Fruit fly (Drosophila melanogaster) whole organism, embryonic: Measurements from ENCODE around the gene CG42819.
A peak's percentile ranks its signal among the peaks of the same experiment; 100 is the strongest.

Experiments used
- Abd-B ChIP-seq: fragments of 200-800 bp; sonication (Bioruptor generic); optimal IDR thresholded peaks from 2 replicates; lab custom pipeline; 2018; ENCODE audit warnings: missing biosample characterization, mild to moderate bottlenecking, missing genetic modification characterization, moderate library complexity
- BEAF-32 ChIP-seq: fragments of 200-800 bp; sonication (Bioruptor generic); optimal IDR thresholded peaks from 3 replicates; lab custom pipeline; 2017; ENCODE audit warnings: missing biosample characterization, missing genetic modification characterization, mild to moderate bottlenecking, moderate library complexity, missing genetic modification reagents
- CG13123 ChIP-seq: fragments of 200-800 bp; sonication (Bioruptor generic); optimal IDR thresholded peaks from 2 replicates; lab custom pipeline; 2016; ENCODE audit warnings: missing biosample characterization, missing genetic modification characterization
- CG15011 ChIP-seq: fragments of 200-800 bp; sonication (Bioruptor generic); optimal IDR thresholded peaks from 3 replicates; lab custom pipeline; 2018; ENCODE audit warnings: missing biosample characterization, mild to moderate bottlenecking, missing genetic modification characterization
- CG17328 ChIP-seq: fragments of 200-800 bp; sonication (Bioruptor generic); IDR thresholded peaks from 2 replicates; pipeline ENCODE4 v1.3.6; 2022; ENCODE audit warnings: missing biosample characterization, missing genetic modification characterization
- CG1792 ChIP-seq: fragments of 200-800 bp; sonication (Bioruptor generic); optimal IDR thresholded peaks from 2 replicates; lab custom pipeline; 2016; ENCODE audit warnings: missing biosample characterization, missing genetic modification characterization
- CG1832 ChIP-seq: fragments of 200-800 bp; sonication (Bioruptor generic); optimal IDR thresholded peaks from 2 replicates; lab custom pipeline; 2017; ENCODE audit warnings: missing biosample characterization, mild to moderate bottlenecking, missing genetic modification characterization, inconsistent platforms
- CG30403 ChIP-seq: fragments of 200-800 bp; sonication (Bioruptor generic); optimal IDR thresholded peaks from 3 replicates; lab custom pipeline; 2016; ENCODE audit warnings: missing biosample characterization, missing genetic modification characterization
- CG31224 ChIP-seq: fragments of 200-800 bp; sonication (Bioruptor generic); IDR thresholded peaks from 2 replicates; pipeline ENCODE4 v1.3.6; 2022; ENCODE audit warnings: missing biosample characterization, missing genetic modification characterization
- CG33557 ChIP-seq: fragments of 200-800 bp; sonication (Bioruptor generic); optimal IDR thresholded peaks from 2 replicates; lab custom pipeline; 2019; ENCODE audit warnings: missing biosample characterization, mild to moderate bottlenecking, missing genetic modification characterization, moderate library complexity
- CG4360 ChIP-seq: fragments of 200-800 bp; sonication (Bioruptor generic); IDR thresholded peaks from 2 replicates; pipeline ENCODE4 v1.3.6; 2022; ENCODE audit warnings: missing biosample characterization, missing genetic modification characterization
- CG9609 ChIP-seq: fragments of 200-800 bp; sonication (Bioruptor generic); optimal IDR thresholded peaks from 3 replicates; lab custom pipeline; 2016; ENCODE audit warnings: missing biosample characterization, missing genetic modification characterization
- CrebB ChIP-seq: fragments of 200-800 bp; sonication (Bioruptor generic); optimal IDR thresholded peaks from 3 replicates; lab custom pipeline; 2018; ENCODE audit warnings: missing biosample characterization, mild to moderate bottlenecking, missing genetic modification characterization
- D19A ChIP-seq: fragments of 200-800 bp; optimal IDR thresholded peaks from 3 replicates; lab custom pipeline; 2019; ENCODE audit warnings: missing biosample characterization, mild to moderate bottlenecking, missing genetic modification characterization, moderate library complexity
- Dek ChIP-seq: fragments of 200-800 bp; sonication (Bioruptor generic); optimal IDR thresholded peaks from 3 replicates; lab custom pipeline; 2019; ENCODE audit warnings: missing biosample characterization, mild to moderate bottlenecking, missing genetic modification characterization, moderate library complexity
- Doc2 ChIP-seq: fragments of 200-800 bp; sonication (Bioruptor generic); IDR thresholded peaks from 2 replicates; pipeline ENCODE4 v1.3.6; 2022; ENCODE audit warnings: missing biosample characterization, missing genetic modification characterization
- Hey ChIP-seq: fragments of 200-800 bp; sonication (Bioruptor generic); optimal IDR thresholded peaks from 3 replicates; lab custom pipeline; 2018; ENCODE audit warnings: missing biosample characterization, mild to moderate bottlenecking, missing genetic modification characterization
- Meics ChIP-seq: fragments of 200-800 bp; sonication (Bioruptor generic); optimal IDR thresholded peaks from 2 replicates; lab custom pipeline; 2017; ENCODE audit warnings: missing biosample characterization, mild to moderate bottlenecking, missing genetic modification characterization
- NFAT ChIP-seq: fragments of 200-800 bp; sonication (Bioruptor generic); IDR thresholded peaks from 2 replicates; pipeline ENCODE4 v1.3.6; 2022; ENCODE audit warnings: missing biosample characterization, missing genetic modification characterization
- Optix ChIP-seq: fragments of 200-800 bp; sonication (Bioruptor generic); IDR thresholded peaks from 3 replicates; pipeline ENCODE4 v1.3.6; 2022; ENCODE audit warnings: missing biosample characterization, missing genetic modification characterization
- Sin3A ChIP-seq: fragments of >200 bp; optimal IDR thresholded peaks from 2 replicates; lab custom pipeline; 2018
- Six4 ChIP-seq: fragments of 200-800 bp; sonication (Bioruptor generic); optimal IDR thresholded peaks from 2 replicates; lab custom pipeline; 2016; ENCODE audit warnings: missing biosample characterization, missing genetic modification characterization
- Xrp1 ChIP-seq: fragments of 200-800 bp; sonication (Bioruptor generic); IDR thresholded peaks from 2 replicates; pipeline ENCODE4 v1.3.6; 2022; ENCODE audit warnings: missing biosample characterization, missing genetic modification characterization
- ap ChIP-seq: fragments of 200-800 bp; sonication (Bioruptor generic); IDR thresholded peaks from 2 replicates; pipeline ENCODE4 v1.3.6; 2022; ENCODE audit warnings: missing biosample characterization, missing genetic modification characterization
- chinmo ChIP-seq: fragments of 200-800 bp; sonication (Bioruptor generic); IDR thresholded peaks from 4 replicates; pipeline ENCODE4 v1.3.6; 2022; ENCODE audit warnings: missing biosample characterization, missing genetic modification characterization; ENCODE audit not compliant: partially characterized antibody
- crol ChIP-seq: fragments of 200-800 bp; sonication (Bioruptor generic); IDR thresholded peaks from 2 replicates; pipeline ENCODE4 v1.3.6; 2022; ENCODE audit warnings: missing biosample characterization, missing genetic modification characterization
- crp ChIP-seq, 2 experiments: fragments of 200-800 bp; sonication (Bioruptor generic); optimal IDR thresholded peaks; 2 replicates in 1 of 2; 3 replicates in 1 of 2; lab custom pipeline; 2017; ENCODE audit warnings: missing biosample characterization in 2 of 2, missing genetic modification characterization in 2 of 2, mild to moderate bottlenecking in 1 of 2, moderate library complexity in 1 of 2
- gcm ChIP-seq: fragments of 200-800 bp; sonication (Bioruptor generic); optimal IDR thresholded peaks from 2 replicates; lab custom pipeline; 2019; ENCODE audit warnings: missing biosample characterization, mild to moderate bottlenecking, missing genetic modification characterization, moderate library complexity
- gsb-n ChIP-seq: fragments of 200-800 bp; sonication (Bioruptor generic); optimal IDR thresholded peaks from 3 replicates; lab custom pipeline; 2018; ENCODE audit warnings: missing biosample characterization, mild to moderate bottlenecking, missing genetic modification characterization
- h ChIP-seq: fragments of >200 bp; optimal IDR thresholded peaks from 2 replicates; lab custom pipeline; 2017
- inv ChIP-seq: fragments of 200-800 bp; sonication (Bioruptor generic); IDR thresholded peaks from 2 replicates; pipeline ENCODE4 v1.3.6; 2022; ENCODE audit warnings: missing biosample characterization, missing genetic modification characterization; ENCODE audit not compliant: partially characterized antibody
- nom ChIP-seq: fragments of 200-800 bp; sonication (Bioruptor generic); optimal IDR thresholded peaks from 2 replicates; lab custom pipeline; 2017; ENCODE audit warnings: missing biosample characterization, missing genetic modification characterization, mild to moderate bottlenecking, moderate library complexity, missing genetic modification reagents
- pros ChIP-seq: fragments of 200-800 bp; sonication (Bioruptor generic); optimal IDR thresholded peaks from 3 replicates; lab custom pipeline; 2019; ENCODE audit warnings: missing biosample characterization, mild to moderate bottlenecking, missing genetic modification characterization, moderate library complexity
- psq ChIP-seq: fragments of 200-800 bp; sonication (Bioruptor generic); optimal IDR thresholded peaks from 2 replicates; lab custom pipeline; 2017; ENCODE audit warnings: missing biosample characterization, missing genetic modification characterization
- repo ChIP-seq: fragments of 200-800 bp; sonication (Bioruptor generic); optimal IDR thresholded peaks from 2 replicates; lab custom pipeline; 2016; ENCODE audit warnings: missing biosample characterization, missing genetic modification characterization
- sna ChIP-seq: fragments of 200-800 bp; sonication (Bioruptor generic); IDR thresholded peaks from 2 replicates; pipeline ENCODE4 v1.3.6; 2022; ENCODE audit warnings: missing biosample characterization, missing genetic modification characterization; ENCODE audit not compliant: partially characterized antibody
- stc ChIP-seq: fragments of 200-800 bp; sonication (Bioruptor generic); IDR thresholded peaks from 2 replicates; pipeline ENCODE4 v1.3.6; 2022; ENCODE audit warnings: missing biosample characterization, missing genetic modification characterization
- trem ChIP-seq: fragments of 200-800 bp; optimal IDR thresholded peaks from 3 replicates; lab custom pipeline; 2019; ENCODE audit warnings: missing biosample characterization, mild to moderate bottlenecking, missing genetic modification characterization, moderate library complexity
- zen2 ChIP-seq: fragments of 200-800 bp; sonication (Bioruptor generic); IDR thresholded peaks from 3 replicates; pipeline ENCODE4 v1.3.6; 2022; ENCODE audit warnings: missing biosample characterization, missing genetic modification characterization; ENCODE audit not compliant: partially characterized antibody

The CG42819 gene

dm6 chr2L:8424662-8425208 is 35.6 kb upstream of the CG42819 start (continued):
- TF ChIP-seq CrebB (no peak), CG9609 (GFP tag; lab: Kevin White, UChicago) (no peak), inv (GFP tag; lab: Robert Waterston, UW) (no peak), repo (GFP tag; lab: Kevin White, UChicago) (no peak), pros (peak; percentile 73), NFAT (GFP tag; lab: Robert Waterston, UW) (0 out of 2 replicates have a peak, but pooled peaks have one; percentile 3), D19A (tag; lab: Kevin White, UChicago) (no peak), stc (no peak), nom (GFP tag; lab: Kevin White, UChicago) (no peak), CG30403 (GFP tag; lab: Kevin White, UChicago) (no peak), Optix (GFP tag; lab: Robert Waterston, UW) (no peak), CG33557 (GFP tag; lab: Kevin White, UChicago) (no peak), Hey (tag; lab: Kevin White, UChicago) (no peak), h (lab: Kevin White, UChicago) (no peak), sna (no peak), CG13123 (no peak), Meics (GFP tag; lab: Kevin White, UChicago) (no peak), CG1832 (GFP tag; lab: Kevin White, UChicago) (peak; percentile 27), Abd-B (GFP tag; lab: Kevin White, UChicago) (no peak), chinmo (GFP tag; lab: Robert Waterston, UW) (0 out of 4 replicates have a peak, but pooled peaks have one; percentile 13), trem (tag; lab: Kevin White, UChicago) (peak; percentile 16), CG17328 (GFP tag; lab: Robert Waterston, UW) (no peak), zen2 (peak; percentile 11; the same call in 1 of the 3 replicates), psq (GFP tag; lab: Kevin White, UChicago) (peak; percentile 6), crp (GFP tag; optimal IDR thresholded peaks at IDR 0.05; lab: Kevin White, UChicago) (no peak), Six4 (GFP tag; lab: Kevin White, UChicago) (no peak)

- TF ChIP-seq CG1792 (GFP tag; lab: Kevin White, UChicago) (no peak), Sin3A (no peak), Dek (no peak), ap (GFP tag; lab: Robert Waterston, UW) (no peak), CG31224 (GFP tag; lab: Robert Waterston, UW) (no peak), D19A (tag; lab: Kevin White, UChicago) (peak; percentile 12), gsb-n (peak; percentile 6), crol (GFP tag; lab: Robert Waterston, UW) (0 out of 2 replicates have a peak, but pooled peaks have one; percentile 18), Xrp1 (peak; percentile 25; the same call in 1 of the 2 replicates), BEAF-32 (no peak), gcm (no peak), CG4360 (GFP tag; lab: Robert Waterston, UW) (peak; percentile 21; the same call in 1 of the 2 replicates), CG15011 (GFP tag; lab: Kevin White, UChicago) (no peak), Doc2 (no peak)
Observed at dm6 chr2L:8424090-8424470, 34.9 kb upstream of the CG42819 start.
